Fruit fly (Drosophila melanogaster): Measurements from ENCODE around the gene Atg4a.
A peak's percentile ranks its signal among the peaks of the same experiment; 100 is the strongest.

Atg4a gene

DNA sequence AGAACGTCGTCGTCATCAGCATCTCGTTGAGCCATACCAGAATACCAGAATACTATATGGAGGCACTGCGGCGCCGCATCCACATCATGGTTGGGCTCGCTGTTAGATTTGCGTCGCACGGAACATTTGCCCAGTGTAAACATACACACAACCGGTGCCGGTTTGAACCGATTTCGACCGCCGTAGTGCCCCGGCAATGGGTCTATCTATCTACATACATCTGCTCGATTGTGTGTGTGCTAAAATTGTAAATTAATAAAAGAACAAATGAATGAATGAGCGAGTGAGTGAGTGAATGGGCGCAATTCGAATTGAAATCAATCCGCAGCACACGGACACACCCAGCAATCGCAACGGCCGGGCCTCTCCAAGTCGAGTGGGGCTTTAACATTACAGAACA lies 44.7 kb downstream of the Atg4a start (continued):
- no peak for TF ChIP-seq CG10431 (GFP tag; optimal IDR thresholded peaks at IDR 0.05)
- no peak for TF ChIP-seq trh (GFP tag; optimal IDR thresholded peaks at IDR 0.05)
- no peak for TF ChIP-seq Ssrp (tag; optimal IDR thresholded peaks at IDR 0.05)
- no peak for TF ChIP-seq Atf6 (GFP tag; IDR thresholded peaks at IDR 0.05)
- TF ChIP-seq zf30C (GFP tag; optimal IDR thresholded peaks at IDR 0.05): no peak
- no peak for TF ChIP-seq CG12744 (GFP tag; optimal IDR thresholded peaks at IDR 0.05)
- no peak for TF ChIP-seq CG7357 (GFP tag; IDR thresholded peaks at IDR 0.05)
- TF ChIP-seq CG14710 (tag; optimal IDR thresholded peaks at IDR 0.05): no peak
- TF ChIP-seq dmrt99B (tag; optimal IDR thresholded peaks at IDR 0.05): no peak
- no peak for TF ChIP-seq fu2 (GFP tag; optimal IDR thresholded peaks at IDR 0.05)
- TF ChIP-seq amos (GFP tag; IDR thresholded peaks at IDR 0.05; ENCODE audit: partially characterized antibody): no peak
- TF ChIP-seq pfk (GFP tag; optimal IDR thresholded peaks at IDR 0.05): no peak
- no peak for TF ChIP-seq kni (GFP tag; optimal IDR thresholded peaks at IDR 0.05)
- peak; percentile 24 for TF ChIP-seq CG15011 (GFP tag; optimal IDR thresholded peaks at IDR 0.05)
- no peak for TF ChIP-seq vnd (GFP tag; IDR thresholded peaks at IDR 0.05; ENCODE audit: partially characterized antibody)
- TF ChIP-seq CG13296 (GFP tag; optimal IDR thresholded peaks at IDR 0.05): no peak
- TF ChIP-seq CG12236 (GFP tag; optimal IDR thresholded peaks at IDR 0.05): no peak
- no peak for TF ChIP-seq bowl (GFP tag; IDR thresholded peaks at IDR 0.05)
- no peak for TF ChIP-seq Hey (tag; optimal IDR thresholded peaks at IDR 0.05)
- TF ChIP-seq Dref (GFP tag; IDR thresholded peaks at IDR 0.05): no peak
- no peak for TF ChIP-seq CG7786 (GFP tag; optimal IDR thresholded peaks at IDR 0.05)
- no peak for TF ChIP-seq NC2β (GFP tag; optimal IDR thresholded peaks at IDR 0.05)
- no peak for TF ChIP-seq CHES-1-like (GFP tag; optimal IDR thresholded peaks at IDR 0.05)
- no peak for TF ChIP-seq ara (GFP tag; IDR thresholded peaks at IDR 0.05)
- TF ChIP-seq CG6791 (GFP tag; IDR thresholded peaks at IDR 0.05; ENCODE audit: partially characterized antibody): no peak
- TF ChIP-seq jigr1 (GFP tag; IDR thresholded peaks at IDR 0.05): no peak
- no peak for TF ChIP-seq CG12104 (GFP tag; optimal IDR thresholded peaks at IDR 0.05)
- TF ChIP-seq cg (GFP tag; optimal IDR thresholded peaks at IDR 0.05): peak; percentile 3
- TF ChIP-seq BEAF-32 (GFP tag; optimal IDR thresholded peaks at IDR 0.05): no peak
- TF ChIP-seq bsh (GFP tag; optimal IDR thresholded peaks at IDR 0.05): no peak
- no peak for TF ChIP-seq eve (GFP tag; optimal IDR thresholded peaks at IDR 0.05)
- no peak for TF ChIP-seq dm (GFP tag; optimal IDR thresholded peaks at IDR 0.05)
- no peak for TF ChIP-seq Fer1 (GFP tag; optimal IDR thresholded peaks at IDR 0.05)
- no peak for TF ChIP-seq crc (GFP tag; optimal IDR thresholded peaks at IDR 0.05)
- no peak for TF ChIP-seq pros (GFP tag; optimal IDR thresholded peaks at IDR 0.05)
- TF ChIP-seq danr (GFP tag; IDR thresholded peaks at IDR 0.05): no peak
- TF ChIP-seq GATAe (GFP tag; conservative IDR thresholded peaks at IDR 0.05): no peak
- no peak for TF ChIP-seq CG5180 (GFP tag; optimal IDR thresholded peaks at IDR 0.05)
- no peak for TF ChIP-seq luna (GFP tag; optimal IDR thresholded peaks at IDR 0.05)
- no peak for TF ChIP-seq NK7.1 (GFP tag; optimal IDR thresholded peaks at IDR 0.05)
- TF ChIP-seq CG14441 (GFP tag; IDR thresholded peaks at IDR 0.05): no peak
- no peak for TF ChIP-seq Nf-YB (GFP tag; optimal IDR thresholded peaks at IDR 0.05)
- TF ChIP-seq CG16863 (GFP tag; optimal IDR thresholded peaks at IDR 0.05): no peak
- no peak for TF ChIP-seq Taf1 (GFP tag; IDR thresholded peaks at IDR 0.05)
- no peak for TF ChIP-seq pan (optimal IDR thresholded peaks at IDR 0.05)
- TF ChIP-seq pan (GFP tag; optimal IDR thresholded peaks at IDR 0.05 in 1 of 2, IDR thresholded peaks at IDR 0.05 in 1 of 2): no peak
- TF ChIP-seq CG12299 (tag; optimal IDR thresholded peaks at IDR 0.05): no peak
- no peak for TF ChIP-seq tin (GFP tag; optimal IDR thresholded peaks at IDR 0.05)
- TF ChIP-seq seq (GFP tag; IDR thresholded peaks at IDR 0.05): 0 out of 2 replicates have a peak, but pooled peaks have one; percentile 18
- TF ChIP-seq CG6175 (GFP tag; IDR thresholded peaks at IDR 0.05): peak; percentile 90; the same call in 2 of the 3 replicates
- no peak for TF ChIP-seq Nf-YA (GFP tag; IDR thresholded peaks at IDR 0.05)
- no peak for TF ChIP-seq Bteb2 (GFP tag; optimal IDR thresholded peaks at IDR 0.05)

Data from whole organism, embryonic.